Worm (Caenorhabditis elegans) whole organism, early embryonic: ENCODE results near the gene dohh-1.

Experiments used
- B0310.2 ChIP-seq: sonication (generic microtip); optimal IDR thresholded peaks from 2 replicates; lab custom pipeline; 2016; ENCODE audit warnings: mild to moderate bottlenecking, missing genetic modification characterization, missing compliant biosample characterization
- F13C5.2 ChIP-seq: sonication (generic microtip); optimal IDR thresholded peaks from 2 replicates; lab custom pipeline; 2017; ENCODE audit warnings: mild to moderate bottlenecking, missing genetic modification characterization, inconsistent platforms, missing compliant biosample characterization
- aly-1 ChIP-seq: sonication (generic microtip); optimal IDR thresholded peaks from 2 replicates; lab custom pipeline; 2016; ENCODE audit warnings: missing genetic modification characterization, missing compliant biosample characterization
- ama-1 ChIP-seq: fragments of 150-350 bp; optimal IDR thresholded peaks from 2 replicates; lab custom pipeline; 2014
- ceh-13 ChIP-seq: fragments of 200-800 bp; sonication (Bioruptor generic); optimal IDR thresholded peaks from 2 replicates; lab custom pipeline; 2018; ENCODE audit warnings: mild to moderate bottlenecking, missing genetic modification characterization, missing compliant biosample characterization
- ceh-36 ChIP-seq: sonication (generic microtip); optimal IDR thresholded peaks from 2 replicates; lab custom pipeline; 2016; ENCODE audit warnings: missing genetic modification characterization, inconsistent platforms, missing compliant biosample characterization
- ets-7 ChIP-seq: sonication (generic microtip); optimal IDR thresholded peaks from 2 replicates; lab custom pipeline; 2016; ENCODE audit warnings: missing genotype, missing genetic modification characterization, missing compliant biosample characterization
- flt-1 ChIP-seq: fragments of 200-800 bp; sonication (Bioruptor generic); IDR thresholded peaks from 2 replicates; pipeline ENCODE4 v1.3.6; 2022; ENCODE audit warnings: missing genetic modification characterization, missing compliant biosample characterization
- hmbx-1 ChIP-seq: sonication (generic microtip); optimal IDR thresholded peaks from 2 replicates; lab custom pipeline; 2016; ENCODE audit warnings: mild to moderate bottlenecking, missing genetic modification characterization, missing compliant biosample characterization
- hmg-4 ChIP-seq: fragments of 200-800 bp; sonication (Bioruptor generic); optimal IDR thresholded peaks from 2 replicates; lab custom pipeline; 2018; ENCODE audit warnings: mild to moderate bottlenecking, missing genetic modification characterization, missing compliant biosample characterization
- hnd-1 ChIP-seq: sonication (generic microtip); optimal IDR thresholded peaks from 2 replicates; lab custom pipeline; 2016; ENCODE audit warnings: missing genetic modification characterization, missing compliant biosample characterization
- pes-1 ChIP-seq: fragments of 200-800 bp; sonication (Bioruptor generic); IDR thresholded peaks from 2 replicates; pipeline ENCODE4 v1.3.6; 2022; ENCODE audit warnings: missing genetic modification reagents, missing genetic modification characterization, missing compliant biosample characterization
- scrt-1 ChIP-seq: fragments of 200-800 bp; sonication (Bioruptor generic); IDR thresholded peaks from 2 replicates; pipeline ENCODE4 v1.3.6; 2022; ENCODE audit warnings: missing genetic modification characterization, missing compliant biosample characterization
- sea-1 ChIP-seq: fragments of 200-800 bp; sonication (Bioruptor generic); conservative IDR thresholded peaks from 2 replicates; pipeline ENCODE4 v1.3.6; 2022; ENCODE audit warnings: missing genetic modification characterization, missing compliant biosample characterization
- tbx-11 ChIP-seq: fragments of 200-800 bp; sonication (Bioruptor generic); IDR thresholded peaks from 2 replicates; pipeline ENCODE4 v1.3.6; 2022; ENCODE audit warnings: missing genetic modification characterization, missing compliant biosample characterization
- tbx-37 ChIP-seq: fragments of 200-800 bp; sonication (Bioruptor generic); conservative IDR thresholded peaks from 2 replicates; pipeline ENCODE4 v1.3.6; 2022; ENCODE audit warnings: missing genetic modification reagents, missing genetic modification characterization, missing compliant biosample characterization
- tra-4 ChIP-seq: sonication (generic microtip); optimal IDR thresholded peaks from 2 replicates; lab custom pipeline; 2017; ENCODE audit warnings: missing genetic modification characterization, missing compliant biosample characterization

The dohh-1 gene

ce11 chrII:10559671-10560184, 20.0 kb upstream of the dohh-1 start:
- no peak for TF ChIP-seq sea-1 (GFP tag; lab: Robert Waterston, UW)
- TF ChIP-seq scrt-1 (GFP tag; lab: Robert Waterston, UW), result no peak
- no peak for TF ChIP-seq hmbx-1 (tag; lab: Kevin White, UChicago)
- no peak for TF ChIP-seq hnd-1 (tag; lab: Kevin White, UChicago)
- no peak for TF ChIP-seq pes-1 (GFP tag; lab: Robert Waterston, UW)
- TF ChIP-seq F13C5.2 (tag; lab: Kevin White, UChicago), result no peak

DNA sequence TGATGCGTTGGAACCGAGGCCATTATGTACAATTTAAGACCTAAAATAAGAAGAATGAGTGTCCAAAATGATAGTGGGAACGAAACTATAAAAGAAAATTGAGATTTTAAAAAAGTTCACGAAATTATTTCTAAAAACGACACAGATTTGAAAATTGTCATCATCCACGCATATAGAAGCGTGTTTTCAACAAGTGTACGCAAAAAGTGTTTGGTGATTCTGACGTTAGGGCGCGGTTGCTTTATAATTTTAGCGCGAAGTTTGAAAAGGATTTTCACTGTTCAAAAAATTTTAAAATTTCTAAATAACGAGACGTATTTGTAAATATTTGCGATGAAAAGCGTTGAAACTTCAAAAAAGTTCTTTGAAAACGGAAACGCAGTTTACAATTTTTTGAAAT, 16.4 kb upstream of the dohh-1 start, which contains the start of gene cdc-48.1:
TSS of gene cdc-48.1 (minus strand) at position 40 of the 400 bp plus-strand sequence.
- TF ChIP-seq ama-1 (no peak), tbx-11 (GFP tag; lab: Robert Waterston, UW) (peak; percentile 57; the same call in 1 of the 2 replicates), scrt-1 (GFP tag; lab: Robert Waterston, UW) (peak; percentile 57; the same call in 1 of the 2 replicates), ets-7 (tag; lab: Kevin White, UChicago) (peak; percentile 45), F13C5.2 (tag; lab: Kevin White, UChicago) (peak; percentile 99), pes-1 (GFP tag; lab: Robert Waterston, UW) (peak; percentile 82), tbx-37 (GFP tag; lab: Robert Waterston, UW) (peak; percentile 75), sea-1 (GFP tag; lab: Robert Waterston, UW) (peak; percentile 86), flt-1 (peak; percentile 81), tra-4 (tag; lab: Kevin White, UChicago) (peak; percentile 60), hnd-1 (tag; lab: Kevin White, UChicago) (peak; percentile 42), ceh-36 (tag; lab: Kevin White, UChicago) (peak; percentile 54), B0310.2 (tag; lab: Kevin White, UChicago) (peak; percentile 74), ceh-13 (peak; percentile 47), aly-1 (no peak), hmg-4 (GFP tag; lab: Kevin White, UChicago) (peak; percentile 65), hmbx-1 (tag; lab: Kevin White, UChicago) (peak; percentile 51)

- TF ChIP-seq flt-1 (no peak), hnd-1 (tag; lab: Kevin White, UChicago) (no peak), ets-7 (tag; lab: Kevin White, UChicago) (no peak), sea-1 (GFP tag; lab: Robert Waterston, UW) (no peak), tbx-37 (GFP tag; lab: Robert Waterston, UW) (no peak), tbx-11 (GFP tag; lab: Robert Waterston, UW) (no peak), hmg-4 (GFP tag; lab: Kevin White, UChicago) (no peak)
Observed at ce11 chrII:10564578-10564977, 15.2 kb upstream of the dohh-1 start, which contains the start of the genes C06A1.6 and C06A1.7. C06A1.6 (minus strand) TSS chrII:10564678. C06A1.7 (plus strand) TSS chrII:10564891.

DNA sequence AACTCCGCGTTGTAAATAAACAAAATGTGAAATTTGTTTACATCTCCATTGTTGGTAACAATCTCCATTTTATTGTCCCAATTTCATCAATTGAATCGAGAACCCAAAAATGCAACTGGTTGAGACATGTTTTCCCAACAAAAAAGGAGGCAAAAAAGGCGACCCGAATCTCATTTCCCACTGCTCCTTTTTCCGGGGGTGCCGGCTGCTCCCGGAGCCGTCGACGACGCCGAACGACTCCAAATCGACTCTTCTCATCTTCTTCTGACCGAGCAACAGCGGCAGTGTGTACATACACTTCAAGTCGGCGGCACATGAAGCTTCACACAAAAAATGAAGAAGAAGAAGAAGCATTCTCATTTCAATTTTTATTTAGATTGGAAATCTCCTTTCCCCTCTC, 13.3 kb upstream of the dohh-1 start:
- no peak for TF ChIP-seq sea-1 (GFP tag; lab: Robert Waterston, UW)
- no peak for TF ChIP-seq hmg-4 (GFP tag; lab: Kevin White, UChicago)
- TF ChIP-seq tbx-11 (GFP tag; lab: Robert Waterston, UW), result no peak
- TF ChIP-seq tra-4 (tag; lab: Kevin White, UChicago), result no peak
- no peak for TF ChIP-seq ceh-36 (tag; lab: Kevin White, UChicago)
- TF ChIP-seq scrt-1 (GFP tag; lab: Robert Waterston, UW), result no peak
- TF ChIP-seq ceh-13, result no peak
- TF ChIP-seq pes-1 (GFP tag; lab: Robert Waterston, UW), result no peak
- TF ChIP-seq F13C5.2 (tag; lab: Kevin White, UChicago), result no peak
- no peak for TF ChIP-seq hmbx-1 (tag; lab: Kevin White, UChicago)
- TF ChIP-seq aly-1, result no peak

DNA sequence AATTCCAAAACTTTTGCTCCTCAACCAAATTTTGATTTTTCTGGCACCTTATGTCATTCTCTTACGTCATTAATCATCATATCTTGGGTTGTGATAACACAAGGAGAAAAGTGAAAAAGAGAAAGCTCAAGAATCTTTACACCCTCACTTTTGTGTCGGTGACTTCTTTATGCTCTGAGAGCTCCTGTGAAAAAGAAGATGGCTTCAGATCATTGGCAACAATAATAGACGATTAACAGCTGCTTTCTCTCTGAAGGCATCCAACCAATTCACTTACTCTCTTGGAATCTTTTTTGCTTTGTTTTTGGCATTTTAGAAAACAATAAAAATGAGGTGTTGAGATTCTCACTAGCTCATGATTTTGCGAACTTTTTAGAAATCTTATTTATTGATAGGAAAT, 10.3 kb upstream of the dohh-1 start:
- TF ChIP-seq tbx-37 (GFP tag; lab: Robert Waterston, UW) (no peak), ceh-13 (no peak), hnd-1 (tag; lab: Kevin White, UChicago) (no peak), sea-1 (GFP tag; lab: Robert Waterston, UW) (no peak)

DNA sequence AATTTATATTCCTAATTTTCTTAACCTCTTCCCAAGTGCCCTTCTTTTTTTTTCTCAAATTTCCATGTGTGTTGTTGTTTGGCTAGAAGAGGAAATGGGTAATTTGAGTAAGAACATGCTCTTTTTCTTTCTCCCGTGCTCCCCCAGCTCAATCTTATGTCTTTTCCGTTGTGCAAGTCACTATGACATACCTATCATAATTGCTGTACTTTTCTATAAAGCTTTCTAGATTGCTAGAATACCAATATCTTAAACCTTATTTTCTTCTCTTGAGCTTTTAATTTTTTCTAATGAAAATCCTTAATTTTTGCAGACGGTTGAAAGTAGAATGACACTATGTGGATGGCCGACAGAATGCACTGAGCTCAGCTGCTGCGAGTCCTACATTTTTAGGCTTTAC, 9.5 kb upstream of the dohh-1 start, which contains the start of gene txt-13:
TSS of gene txt-13 (plus strand) at position 301 of the 400 bp plus-strand sequence.
- TF ChIP-seq hmg-4 (GFP tag; lab: Kevin White, UChicago), result no peak
- TF ChIP-seq ama-1, result no peak
- TF ChIP-seq ceh-36 (tag; lab: Kevin White, UChicago), result no peak
- no peak for TF ChIP-seq flt-1
- no peak for TF ChIP-seq scrt-1 (GFP tag; lab: Robert Waterston, UW)
- no peak for TF ChIP-seq tbx-11 (GFP tag; lab: Robert Waterston, UW)
- no peak for TF ChIP-seq tra-4 (tag; lab: Kevin White, UChicago)
- no peak for TF ChIP-seq aly-1
- no peak for TF ChIP-seq pes-1 (GFP tag; lab: Robert Waterston, UW)
- TF ChIP-seq hnd-1 (tag; lab: Kevin White, UChicago), result no peak
- no peak for TF ChIP-seq tbx-37 (GFP tag; lab: Robert Waterston, UW)
- no peak for TF ChIP-seq hmbx-1 (tag; lab: Kevin White, UChicago)
- no peak for TF ChIP-seq F13C5.2 (tag; lab: Kevin White, UChicago)
- TF ChIP-seq ets-7 (tag; lab: Kevin White, UChicago), result no peak
- TF ChIP-seq sea-1 (GFP tag; lab: Robert Waterston, UW), result no peak

ce11 chrII:10571967-10572366, 7.8 kb upstream of the dohh-1 start, which contains the start of gene C06A1.3:
C06A1.3 (plus strand) TSS chrII:10572267.
- TF ChIP-seq tbx-37 (GFP tag; lab: Robert Waterston, UW) (no peak), hmbx-1 (tag; lab: Kevin White, UChicago) (no peak), ceh-13 (no peak), ama-1 (no peak), ets-7 (tag; lab: Kevin White, UChicago) (no peak), F13C5.2 (tag; lab: Kevin White, UChicago) (no peak), ceh-36 (tag; lab: Kevin White, UChicago) (no peak), tra-4 (tag; lab: Kevin White, UChicago) (no peak)
